Worm (Caenorhabditis elegans): Measurements from ENCODE around the gene swm-1.

ce11 chrV:9062341-9062740 lies 7.7 kb upstream of the swm-1 start, which contains the start of gene C25E10.12:
- TF ChIP-seq ref-1 (GFP tag; conservative IDR thresholded peaks at IDR 0.05) (no peak), flt-1 (GFP tag; IDR thresholded peaks at IDR 0.05) (no peak), med-1 (GFP tag; optimal IDR thresholded peaks at IDR 0.05; ENCODE audit: insufficient read depth) (no peak), ztf-29 (GFP tag; IDR thresholded peaks at IDR 0.05) (no peak), cog-1 (tag; optimal IDR thresholded peaks at IDR 0.05) (no peak), tab-1 (GFP tag; IDR thresholded peaks at IDR 0.05) (no peak)

Data from whole organism, midembryonic.